Worm (Caenorhabditis elegans): ENCODE measurements around the gene C29F7.1.
A peak's percentile ranks its signal among the peaks of the same experiment; 100 is the strongest.

DNA sequence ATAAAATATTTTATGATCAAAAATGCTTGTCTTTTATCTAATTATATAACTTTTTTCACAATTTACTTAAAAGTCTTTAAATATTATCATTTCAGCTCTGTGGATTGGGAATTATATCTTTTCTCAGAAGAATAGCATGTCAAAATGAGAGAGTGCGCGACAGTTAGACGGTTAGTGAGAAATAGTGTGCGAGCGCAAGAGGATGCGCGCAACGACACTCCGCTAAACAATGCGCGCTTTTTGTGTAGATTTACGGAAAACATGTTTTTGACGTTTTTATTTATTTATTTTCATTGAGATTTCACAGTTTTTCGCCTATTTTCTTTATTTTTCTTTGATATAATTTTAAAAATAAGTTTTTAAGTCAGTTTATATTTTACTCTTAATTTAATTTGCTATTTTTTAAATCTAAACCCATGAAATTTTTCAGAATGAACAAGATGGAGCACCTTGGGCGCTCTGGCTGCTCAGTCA lies 13.1 kb upstream of the C29F7.1 start, which contains the start of gene F02C12.3:
- TF ChIP-seq ceh-36 (tag; optimal IDR thresholded peaks at IDR 0.05) (no peak), tra-4 (tag; optimal IDR thresholded peaks at IDR 0.05) (no peak), ama-1 (optimal IDR thresholded peaks at IDR 0.05) (no peak), F13C5.2 (tag; optimal IDR thresholded peaks at IDR 0.05) (peak; percentile 6), flt-1 (GFP tag; IDR thresholded peaks at IDR 0.05) (no peak), B0310.2 (tag; optimal IDR thresholded peaks at IDR 0.05) (no peak), ets-7 (tag; optimal IDR thresholded peaks at IDR 0.05) (no peak), sea-1 (GFP tag; conservative IDR thresholded peaks at IDR 0.05) (no peak)
